Worm (Caenorhabditis elegans) whole organism, mixed stage, embryonic: ENCODE data around the gene ceh-90.

Experiments
- blmp-1 ChIP-seq: fragments of 150-350 bp; optimal IDR thresholded peaks from 2 replicates; lab custom pipeline; 2014; ENCODE audit warnings: missing biosample characterization, missing genetic modification characterization
- ces-1 ChIP-seq: fragments of 150-350 bp; optimal IDR thresholded peaks from 2 replicates; lab custom pipeline; 2014; ENCODE audit warnings: missing biosample characterization, missing genetic modification reagents, missing genetic modification characterization
- lin-13 ChIP-seq: fragments of 150-350 bp; optimal IDR thresholded peaks from 2 replicates; lab custom pipeline; 2014; ENCODE audit warnings: missing biosample characterization, missing genetic modification characterization
- lsy-2 ChIP-seq: fragments of 150-350 bp; optimal IDR thresholded peaks from 2 replicates; lab custom pipeline; 2014; ENCODE audit warnings: missing biosample characterization, missing genetic modification characterization
- mab-5 ChIP-seq: fragments of 150-350 bp; optimal IDR thresholded peaks from 2 replicates; lab custom pipeline; 2014; ENCODE audit warnings: missing biosample characterization, missing genetic modification characterization
- mls-2 ChIP-seq: sonication (generic microtip); optimal IDR thresholded peaks from 2 replicates; lab custom pipeline; 2016; ENCODE audit warnings: mild to moderate bottlenecking, missing genetic modification characterization, moderate library complexity, missing compliant biosample characterization
- nhr-237 ChIP-seq: fragments of 150-350 bp; optimal IDR thresholded peaks from 2 replicates; lab custom pipeline; 2014; ENCODE audit warnings: missing biosample characterization, missing genetic modification characterization
- nhr-76 ChIP-seq: sonication (generic microtip); optimal IDR thresholded peaks from 2 replicates; lab custom pipeline; 2017; ENCODE audit warnings: missing biosample characterization, missing genetic modification characterization
- pha-4 ChIP-seq: fragments of 150-350 bp; optimal IDR thresholded peaks from 2 replicates; lab custom pipeline; 2018; ENCODE audit warnings: missing biosample characterization, missing genetic modification reagents, missing genetic modification characterization
- sem-2 ChIP-seq: fragments of 200-800 bp; sonication (Bioruptor generic); optimal IDR thresholded peaks from 2 replicates; lab custom pipeline; 2018; ENCODE audit warnings: mild to moderate bottlenecking, missing genetic modification characterization, missing compliant biosample characterization
- unc-62 ChIP-seq: fragments of 150-350 bp; optimal IDR thresholded peaks from 2 replicates; lab custom pipeline; 2014; ENCODE audit warnings: missing biosample characterization, missing genetic modification reagents, missing genetic modification characterization

- no peak for TF ChIP-seq sem-2
- TF ChIP-seq ces-1 (GFP tag; lab: Kevin White, UChicago), result no peak
- no peak for TF ChIP-seq pha-4
- no peak for TF ChIP-seq nhr-76
- TF ChIP-seq nhr-237 (tag; lab: Kevin White, UChicago), result no peak
- no peak for TF ChIP-seq mls-2 (tag; lab: Kevin White, UChicago)
- TF ChIP-seq lsy-2, result no peak
- no peak for TF ChIP-seq unc-62 (GFP tag; lab: Kevin White, UChicago)
- TF ChIP-seq lin-13 (tag; lab: Kevin White, UChicago), result no peak
- TF ChIP-seq blmp-1 (tag; lab: Kevin White, UChicago), result no peak
- TF ChIP-seq mab-5, result no peak
These were observed 11.2 kb downstream of the ceh-90 start for ce11 chrX:14145634-14146033.
